Fruit fly (Drosophila melanogaster): ENCODE data around the gene run.

run gene

DNA sequence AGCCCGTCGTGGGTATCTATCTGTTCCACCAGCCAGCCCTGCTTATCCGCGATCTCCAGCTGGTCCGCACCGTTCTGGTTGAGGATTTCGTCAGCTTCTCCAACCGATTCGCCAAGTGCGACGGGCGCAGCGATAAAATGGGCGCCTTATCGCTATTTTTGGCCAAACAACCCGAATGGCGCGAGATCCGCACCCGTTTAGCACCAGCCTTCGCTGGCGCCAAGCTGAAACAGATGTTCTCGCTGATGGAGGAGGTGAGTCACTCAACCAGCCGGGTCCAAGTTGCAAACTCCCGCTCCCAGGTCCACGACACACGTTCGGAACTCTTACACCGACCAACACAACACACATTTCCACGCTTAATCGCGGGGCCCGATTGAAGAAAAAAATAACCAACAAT, 31.8 kb upstream of the run start:
- TF ChIP-seq foxo (GFP tag; optimal IDR thresholded peaks at IDR 0.05) (peak in 1 of 2 experiments; percentile 11), HLH106 (tag; optimal IDR thresholded peaks at IDR 0.05) (no peak), Sp1 (GFP tag; optimal IDR thresholded peaks at IDR 0.05) (no peak), rgr (GFP tag; optimal IDR thresholded peaks at IDR 0.05) (no peak), h (GFP tag; optimal IDR thresholded peaks at IDR 0.05) (peak; percentile 1), usp (GFP tag; optimal IDR thresholded peaks at IDR 0.05) (no peak), woc (GFP tag; optimal IDR thresholded peaks at IDR 0.05) (no peak), Myc (optimal IDR thresholded peaks at IDR 0.05) (no peak), Hnf4 (GFP tag; optimal IDR thresholded peaks at IDR 0.05) (no peak), Mio (GFP tag; optimal IDR thresholded peaks at IDR 0.05) (no peak), dmrt93B (GFP tag; optimal IDR thresholded peaks at IDR 0.05) (no peak)

DNA sequence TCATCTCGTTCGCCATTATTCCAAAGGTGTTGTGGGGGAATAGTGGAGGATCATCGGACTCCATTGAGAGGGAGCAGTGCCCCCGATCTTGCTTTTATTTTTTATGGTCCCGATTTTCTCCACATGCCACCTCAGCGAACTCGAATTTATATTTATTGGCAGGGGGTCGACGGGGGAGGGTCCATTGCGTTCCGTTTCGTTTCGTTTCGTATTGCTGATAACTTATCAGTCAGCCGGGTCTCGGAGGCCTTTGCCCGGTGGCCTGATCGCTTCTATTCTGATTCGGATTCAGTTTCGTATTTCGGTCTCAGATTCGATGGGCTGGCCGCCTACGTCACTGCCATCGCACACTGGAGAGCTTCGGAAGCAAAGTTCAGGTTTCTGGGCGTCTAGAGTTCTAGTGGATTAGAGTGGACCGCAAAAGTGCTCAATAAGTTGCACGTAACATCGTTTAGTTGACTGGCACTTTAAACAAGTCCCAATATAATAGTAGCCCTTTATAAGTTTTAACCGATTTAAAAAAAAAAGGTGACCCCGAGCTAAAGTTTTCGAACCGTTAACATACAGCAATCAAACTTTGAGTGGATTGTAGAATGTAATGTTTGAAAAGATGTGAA, 28.8 kb upstream of the run start, which contains the start of gene CG1835:
Gene CG1835, plus strand, starts transcription at position 306 of the 617 bp plus-strand sequence.
- TF ChIP-seq pan (optimal IDR thresholded peaks at IDR 0.05) (no peak), rgr (GFP tag; optimal IDR thresholded peaks at IDR 0.05) (no peak), foxo (GFP tag; optimal IDR thresholded peaks at IDR 0.05) (peak in 1 of 2 experiments; percentile 12), N (GFP tag; optimal IDR thresholded peaks at IDR 0.05) (no peak), OdsH (GFP tag; optimal IDR thresholded peaks at IDR 0.05) (no peak), CG32264 (GFP tag; optimal IDR thresholded peaks at IDR 0.05) (no peak), HLH106 (tag; optimal IDR thresholded peaks at IDR 0.05) (peak; percentile 54), dmrt93B (GFP tag; optimal IDR thresholded peaks at IDR 0.05) (no peak), Dif (GFP tag; optimal IDR thresholded peaks at IDR 0.05; ENCODE audit: partially characterized antibody) (no peak), CG9705 (GFP tag; optimal IDR thresholded peaks at IDR 0.05) (no peak), ey (GFP tag; optimal IDR thresholded peaks at IDR 0.05) (no peak), tai (GFP tag; optimal IDR thresholded peaks at IDR 0.05) (no peak), psq (GFP tag; optimal IDR thresholded peaks at IDR 0.05) (peak; percentile 42), Sp1 (GFP tag; optimal IDR thresholded peaks at IDR 0.05) (no peak), Dfd (GFP tag; optimal IDR thresholded peaks at IDR 0.05) (no peak), Hr83 (GFP tag; optimal IDR thresholded peaks at IDR 0.05; ENCODE audit: poor library complexity, severe bottlenecking) (peak; percentile 69), Vsx2 (GFP tag; optimal IDR thresholded peaks at IDR 0.05; ENCODE audit: partially characterized antibody) (no peak), lola (GFP tag; optimal IDR thresholded peaks at IDR 0.05) (no peak), br (GFP tag; optimal IDR thresholded peaks at IDR 0.05) (peak; percentile 20), dsf (GFP tag; optimal IDR thresholded peaks at IDR 0.05; ENCODE audit: borderline replicate concordance) (no peak), jim (GFP tag; optimal IDR thresholded peaks at IDR 0.05) (no peak), Hr78 (GFP tag; optimal IDR thresholded peaks at IDR 0.05) (no peak), CrebA (GFP tag; optimal IDR thresholded peaks at IDR 0.05; ENCODE audit: borderline replicate concordance) (peak; percentile 55), h (GFP tag; optimal IDR thresholded peaks at IDR 0.05) (no peak), Myc (optimal IDR thresholded peaks at IDR 0.05) (no peak), Rel (GFP tag; optimal IDR thresholded peaks at IDR 0.05) (no peak), Rel (tag; optimal IDR thresholded peaks at IDR 0.05) (peak; percentile 34), GATAd (GFP tag; optimal IDR thresholded peaks at IDR 0.05) (no peak), Mio (GFP tag; optimal IDR thresholded peaks at IDR 0.05) (no peak), dl (GFP tag; optimal IDR thresholded peaks at IDR 0.05; ENCODE audit: insufficient read depth in 1 of 2, partially characterized antibody in 2 of 2) (no peak), fru (GFP tag; optimal IDR thresholded peaks at IDR 0.05) (no peak), woc (GFP tag; optimal IDR thresholded peaks at IDR 0.05) (no peak), sv (GFP tag; optimal IDR thresholded peaks at IDR 0.05) (no peak), Jra (GFP tag; optimal IDR thresholded peaks at IDR 0.05) (no peak), sage (GFP tag; optimal IDR thresholded peaks at IDR 0.05) (no peak), usp (GFP tag; optimal IDR thresholded peaks at IDR 0.05) (no peak), Abd-B (GFP tag; optimal IDR thresholded peaks at IDR 0.05) (no peak), Hnf4 (GFP tag; optimal IDR thresholded peaks at IDR 0.05) (peak; percentile 39), brk (GFP tag; optimal IDR thresholded peaks at IDR 0.05) (no peak)

All from whole organism, wandering third instar larva.